Fruit fly (Drosophila melanogaster) whole organism, wandering third instar larva: Measurements from ENCODE around the gene crc.

Source experiments
- Abd-B ChIP-seq: fragments of >200 bp; optimal IDR thresholded peaks from 2 replicates; lab custom pipeline; 2017; ENCODE audit warnings: missing biosample characterization, missing genetic modification characterization
- CrebA ChIP-seq: fragments of 200-800 bp; sonication (Bioruptor generic); optimal IDR thresholded peaks from 2 replicates; lab custom pipeline; 2016; ENCODE audit warnings: missing biosample characterization, mild to moderate bottlenecking, missing genetic modification characterization, borderline replicate concordance
- Dif ChIP-seq: fragments of 200-275, 200-300 bp; sonication (Bioruptor generic); optimal IDR thresholded peaks from 2 replicates; lab custom pipeline; 2018; ENCODE audit warnings: missing biosample characterization, missing genetic modification characterization; ENCODE audit not compliant: partially characterized antibody
- Sp1 ChIP-seq: fragments of 200-800 bp; sonication (Bioruptor generic); optimal IDR thresholded peaks from 3 replicates; lab custom pipeline; 2019; ENCODE audit warnings: missing biosample characterization, mild to moderate bottlenecking, missing genetic modification characterization, moderate library complexity
- Vsx2 ChIP-seq: fragments of 200-300, 225-300 bp; sonication (Bioruptor generic); optimal IDR thresholded peaks from 2 replicates; lab custom pipeline; 2018; ENCODE audit warnings: missing biosample characterization, missing genetic modification characterization; ENCODE audit not compliant: partially characterized antibody
- br ChIP-seq: fragments of 200-800 bp; sonication (Bioruptor generic); optimal IDR thresholded peaks from 2 replicates; lab custom pipeline; 2016; ENCODE audit warnings: missing biosample characterization, missing genetic modification characterization
- brk ChIP-seq: fragments of 200-800 bp; sonication (Bioruptor generic); optimal IDR thresholded peaks from 2 replicates; lab custom pipeline; 2016; ENCODE audit warnings: missing biosample characterization, mild to moderate bottlenecking, missing genetic modification characterization
- ey ChIP-seq: fragments of 200-800 bp; sonication (Bioruptor generic); optimal IDR thresholded peaks from 2 replicates; lab custom pipeline; 2016; ENCODE audit warnings: missing biosample characterization, missing genetic modification characterization
- jim ChIP-seq: fragments of 175-275, 200-325 bp; sonication (Bioruptor generic); optimal IDR thresholded peaks from 2 replicates; lab custom pipeline; 2016; ENCODE audit warnings: missing biosample characterization, mild to moderate bottlenecking, missing genetic modification characterization
- pan ChIP-seq: fragments of >200 bp; optimal IDR thresholded peaks from 2 replicates; lab custom pipeline; 2017

dm6 chr2L:21324438-21324890 is 13.8 kb downstream of the crc start:
- TF ChIP-seq Sp1 (GFP tag; lab: Kevin White, UChicago) (no peak), CrebA (GFP tag; lab: Kevin White, UChicago) (no peak), jim (GFP tag; lab: Kevin White, UChicago) (no peak), ey (GFP tag; lab: Kevin White, UChicago) (no peak), pan (lab: Kevin White, UChicago) (no peak), br (no peak), brk (GFP tag; lab: Kevin White, UChicago) (no peak), Abd-B (GFP tag; lab: Kevin White, UChicago) (no peak), Vsx2 (GFP tag; lab: Kevin White, UChicago) (no peak), Dif (GFP tag; lab: Kevin White, UChicago) (no peak)
